Fruit fly (Drosophila melanogaster) whole organism, embryonic: ENCODE results near the gene CG9114.

Source experiments
- B-H2 ChIP-seq: fragments of 200-800 bp; sonication (Bioruptor generic); optimal IDR thresholded peaks from 2 replicates; lab custom pipeline; 2018; ENCODE audit warnings: missing biosample characterization, mild to moderate bottlenecking, missing genetic modification characterization
- CG10979 ChIP-seq: fragments of 200-800 bp; sonication (Bioruptor generic); optimal IDR thresholded peaks from 2 replicates; lab custom pipeline; 2018; ENCODE audit warnings: missing biosample characterization, mild to moderate bottlenecking, missing genetic modification characterization, moderate library complexity
- CG11560 ChIP-seq: fragments of 200-800 bp; sonication (Bioruptor generic); IDR thresholded peaks from 3 replicates; pipeline ENCODE4 v1.3.6; 2022; ENCODE audit warnings: missing biosample characterization, missing genetic modification characterization
- CG11696 ChIP-seq: fragments of 200-800 bp; sonication (Bioruptor generic); IDR thresholded peaks from 2 replicates; pipeline ENCODE4 v1.3.6; 2022; ENCODE audit warnings: missing biosample characterization, missing genetic modification characterization
- CG12744 ChIP-seq: fragments of 200-800 bp; sonication (Bioruptor generic); optimal IDR thresholded peaks from 2 replicates; lab custom pipeline; 2016; ENCODE audit warnings: missing biosample characterization, missing genetic modification characterization
- CG14014 ChIP-seq: fragments of 200-800 bp; sonication (Bioruptor generic); IDR thresholded peaks from 2 replicates; pipeline ENCODE4 v1.3.6; 2022; ENCODE audit warnings: missing biosample characterization, missing genetic modification characterization
- CG14050 ChIP-seq: fragments of 200-800 bp; sonication (Bioruptor generic); IDR thresholded peaks from 3 replicates; pipeline ENCODE4 v1.3.6; 2022; ENCODE audit warnings: missing biosample characterization, missing genetic modification characterization
- CG15011 ChIP-seq: fragments of 200-800 bp; sonication (Bioruptor generic); optimal IDR thresholded peaks from 3 replicates; lab custom pipeline; 2018; ENCODE audit warnings: missing biosample characterization, mild to moderate bottlenecking, missing genetic modification characterization
- CG17912 ChIP-seq: fragments of 200-800 bp; sonication (Bioruptor generic); optimal IDR thresholded peaks from 2 replicates; lab custom pipeline; 2018; ENCODE audit warnings: missing biosample characterization, mild to moderate bottlenecking, missing genetic modification characterization
- CG2129 ChIP-seq: fragments of 200-800 bp; sonication (Bioruptor generic); IDR thresholded peaks from 2 replicates; pipeline ENCODE4 v1.3.6; 2022; ENCODE audit warnings: missing biosample characterization, missing genetic modification characterization; ENCODE audit not compliant: partially characterized antibody
- CG30403 ChIP-seq: fragments of 200-800 bp; sonication (Bioruptor generic); optimal IDR thresholded peaks from 3 replicates; lab custom pipeline; 2016; ENCODE audit warnings: missing biosample characterization, missing genetic modification characterization
- CG3163 ChIP-seq: fragments of 200-800 bp; sonication (Bioruptor generic); optimal IDR thresholded peaks from 3 replicates; lab custom pipeline; 2016; ENCODE audit warnings: missing biosample characterization, missing genetic modification characterization
- CG32767 ChIP-seq: fragments of 200-800 bp; sonication (Bioruptor generic); IDR thresholded peaks from 2 replicates; pipeline ENCODE4 v1.3.6; 2022; ENCODE audit warnings: missing biosample characterization, missing genetic modification characterization
- CG3726 ChIP-seq: fragments of 200-800 bp; sonication (Bioruptor generic); IDR thresholded peaks from 3 replicates; pipeline ENCODE4, ENCODE4 v1.3.6; 2022; ENCODE audit warnings: missing biosample characterization, missing genetic modification characterization
- CG5953 ChIP-seq: fragments of 200-800 bp; sonication (Bioruptor generic); IDR thresholded peaks from 2 replicates; pipeline ENCODE4 v1.3.6; 2022; ENCODE audit warnings: missing biosample characterization, missing genetic modification characterization
- CG7372 ChIP-seq: fragments of 200-800 bp; sonication (Bioruptor generic); IDR thresholded peaks from 2 replicates; pipeline ENCODE4 v1.3.6; 2022; ENCODE audit warnings: missing biosample characterization, missing genetic modification characterization
- CG7745 ChIP-seq: fragments of 200-800 bp; sonication (Bioruptor generic); optimal IDR thresholded peaks from 2 replicates; lab custom pipeline; 2018; ENCODE audit warnings: missing biosample characterization, mild to moderate bottlenecking, missing genetic modification characterization, moderate library complexity
- CG8388 ChIP-seq: fragments of 200-800 bp; sonication (Bioruptor generic); optimal IDR thresholded peaks from 2 replicates; lab custom pipeline; 2019; ENCODE audit warnings: missing biosample characterization, mild to moderate bottlenecking, missing genetic modification characterization, moderate library complexity
- CG8478 ChIP-seq: fragments of >200 bp; optimal IDR thresholded peaks from 2 replicates; lab custom pipeline; 2018
- Camta ChIP-seq: fragments of 200-800 bp; sonication (Bioruptor generic); optimal IDR thresholded peaks from 2 replicates; lab custom pipeline; 2016; ENCODE audit warnings: missing biosample characterization, missing genetic modification characterization
- Dip2 ChIP-seq: fragments of 200-800 bp; sonication (Bioruptor generic); IDR thresholded peaks from 2 replicates; pipeline ENCODE4 v1.3.6; 2022; ENCODE audit warnings: missing biosample characterization, missing genetic modification characterization
- Dip3 ChIP-seq: fragments of 200-800 bp; sonication (Bioruptor generic); optimal IDR thresholded peaks from 3 replicates; lab custom pipeline; 2016; ENCODE audit warnings: missing biosample characterization, missing genetic modification characterization
- Elba2 ChIP-seq: fragments of 200-800 bp; sonication (Bioruptor generic); optimal IDR thresholded peaks from 3 replicates; lab custom pipeline; 2016; ENCODE audit warnings: missing biosample characterization, missing genetic modification characterization
- Fer3 ChIP-seq: fragments of 200-800 bp; sonication (Bioruptor generic); optimal IDR thresholded peaks from 2 replicates; lab custom pipeline; 2018; ENCODE audit warnings: missing biosample characterization, mild to moderate bottlenecking, missing genetic modification characterization, moderate library complexity
- H2.0 ChIP-seq: fragments of 200-800 bp; sonication (Bioruptor generic); IDR thresholded peaks from 2 replicates; pipeline ENCODE4 v1.3.6; 2022; ENCODE audit warnings: missing biosample characterization, missing genetic modification characterization
- HLH3B ChIP-seq: fragments of 200-800 bp; sonication (Bioruptor generic); IDR thresholded peaks from 2 replicates; pipeline ENCODE4 v1.3.6; 2022; ENCODE audit warnings: missing biosample characterization, missing genetic modification characterization
- MESR4 ChIP-seq: fragments of 200-800 bp; sonication (Bioruptor generic); optimal IDR thresholded peaks from 2 replicates; lab custom pipeline; 2018; ENCODE audit warnings: missing biosample characterization, mild to moderate bottlenecking, missing genetic modification characterization, moderate library complexity
- Mrtf ChIP-seq: fragments of 200-800 bp; sonication (Bioruptor generic); IDR thresholded peaks from 3 replicates; pipeline ENCODE4 v1.3.6; 2022; ENCODE audit warnings: missing biosample characterization, missing genetic modification characterization
- NC2α ChIP-seq: fragments of 200-800 bp; sonication (Bioruptor generic); optimal IDR thresholded peaks from 2 replicates; lab custom pipeline; 2016; ENCODE audit warnings: missing biosample characterization, missing genetic modification characterization
- NK7.1 ChIP-seq: fragments of 200-800 bp; sonication (Bioruptor generic); optimal IDR thresholded peaks from 3 replicates; lab custom pipeline; 2016; ENCODE audit warnings: missing biosample characterization, missing genetic modification characterization
- Ptx1 ChIP-seq: fragments of 200-800 bp; sonication (Bioruptor generic); IDR thresholded peaks from 2 replicates; pipeline ENCODE4 v1.3.6; 2022; ENCODE audit warnings: missing biosample characterization, missing genetic modification characterization
- Ravus ChIP-seq: fragments of 200-800 bp; sonication (Bioruptor generic); IDR thresholded peaks from 2 replicates; pipeline ENCODE4 v1.3.6; 2022; ENCODE audit warnings: missing biosample characterization, missing genetic modification characterization
- Sry-β ChIP-seq: fragments of 200-800 bp; sonication (Bioruptor generic); optimal IDR thresholded peaks from 2 replicates; lab custom pipeline; 2018; ENCODE audit warnings: missing biosample characterization, mild to moderate bottlenecking, missing genetic modification characterization, moderate library complexity
- Ssrp ChIP-seq: fragments of 200-800 bp; sonication (Bioruptor generic); optimal IDR thresholded peaks from 2 replicates; lab custom pipeline; 2018; ENCODE audit warnings: missing biosample characterization, mild to moderate bottlenecking, missing genetic modification characterization, moderate library complexity
- Usf ChIP-seq: fragments of 200-800 bp; sonication (Bioruptor generic); optimal IDR thresholded peaks from 2 replicates; lab custom pipeline; 2017; ENCODE audit warnings: missing genotype, missing biosample characterization, missing genetic modification characterization
- Xrp1 ChIP-seq: fragments of 200-800 bp; sonication (Bioruptor generic); IDR thresholded peaks from 2 replicates; pipeline ENCODE4 v1.3.6; 2022; ENCODE audit warnings: missing biosample characterization, missing genetic modification characterization
- abd-A ChIP-seq: fragments of 200-800 bp; sonication (Bioruptor generic); optimal IDR thresholded peaks from 3 replicates; lab custom pipeline; 2019; ENCODE audit warnings: missing biosample characterization, mild to moderate bottlenecking, missing genetic modification characterization, moderate library complexity
- bigmax ChIP-seq: fragments of 200-800 bp; sonication (Bioruptor generic); optimal IDR thresholded peaks from 2 replicates; lab custom pipeline; 2018; ENCODE audit warnings: missing biosample characterization, mild to moderate bottlenecking, missing genetic modification characterization
- chif ChIP-seq, 2 experiments: fragments of 200-800 bp; sonication (Bioruptor generic); optimal IDR thresholded peaks; 3 replicates each; lab custom pipeline; 2016; ENCODE audit warnings: missing biosample characterization in 2 of 2, missing genetic modification characterization in 2 of 2
- dimm ChIP-seq: fragments of 200-800 bp; sonication (Bioruptor generic); IDR thresholded peaks from 2 replicates; pipeline ENCODE4 v1.3.6; 2022; ENCODE audit warnings: missing biosample characterization, missing genetic modification characterization
- dmrt99B ChIP-seq: fragments of 200-800 bp; sonication (Bioruptor generic); optimal IDR thresholded peaks from 2 replicates; lab custom pipeline; 2018; ENCODE audit warnings: missing biosample characterization, mild to moderate bottlenecking, missing genetic modification characterization, moderate library complexity
- gce ChIP-seq: fragments of 200-800 bp; sonication (Bioruptor generic); IDR thresholded peaks from 3 replicates; pipeline ENCODE4 v1.3.6; 2022; ENCODE audit warnings: missing biosample characterization, missing genetic modification characterization
- grau ChIP-seq: fragments of 200-800 bp; optimal IDR thresholded peaks from 3 replicates; lab custom pipeline; 2019; ENCODE audit warnings: missing biosample characterization, mild to moderate bottlenecking, missing genetic modification characterization, moderate library complexity
- gt ChIP-seq: fragments of 200-800 bp; sonication (Bioruptor generic); IDR thresholded peaks from 2 replicates; pipeline ENCODE4 v1.3.6; 2022; ENCODE audit warnings: missing biosample characterization, missing genetic modification characterization
- inv ChIP-seq: fragments of 200-800 bp; sonication (Bioruptor generic); IDR thresholded peaks from 2 replicates; pipeline ENCODE4 v1.3.6; 2022; ENCODE audit warnings: missing biosample characterization, missing genetic modification characterization; ENCODE audit not compliant: partially characterized antibody
- pros ChIP-seq: fragments of 200-800 bp; sonication (Bioruptor generic); optimal IDR thresholded peaks from 3 replicates; lab custom pipeline; 2019; ENCODE audit warnings: missing biosample characterization, mild to moderate bottlenecking, missing genetic modification characterization, moderate library complexity
- sc ChIP-seq, 3 experiments: fragments of >200 bp in 2 of 3; fragments of 200-800 bp in 1 of 3; sonication (Bioruptor generic) in 1 of 3; optimal IDR thresholded peaks; 2 replicates in 2 of 3; 3 replicates in 1 of 3; lab custom pipeline; 2017; ENCODE audit warnings: mild to moderate bottlenecking in 1 of 3, missing biosample characterization in 1 of 3, missing genetic modification characterization in 1 of 3, missing genetic modification reagents in 1 of 3
- sim ChIP-seq: fragments of 200-800 bp; sonication (Bioruptor generic); IDR thresholded peaks from 2 replicates; pipeline ENCODE4 v1.3.6; 2022; ENCODE audit warnings: missing biosample characterization, missing genetic modification characterization
- vvl ChIP-seq: fragments of 200-800 bp; sonication (Bioruptor generic); IDR thresholded peaks from 2 replicates; pipeline ENCODE4 v1.3.6; 2022; ENCODE audit warnings: missing biosample characterization, missing genetic modification characterization
- wek ChIP-seq: fragments of 200-800 bp; sonication (Bioruptor generic); optimal IDR thresholded peaks from 3 replicates; lab custom pipeline; 2018; ENCODE audit warnings: missing biosample characterization, mild to moderate bottlenecking, missing genetic modification characterization, moderate library complexity

Gene CG9114

dm6 chrX:15303176-15304115 lies 29.5 kb downstream of the CG9114 start (continued):
- TF ChIP-seq inv (GFP tag; lab: Robert Waterston, UW): no peak
- TF ChIP-seq sc (optimal IDR thresholded peaks at IDR 0.05; lab: Kevin White, UChicago): no peak
- TF ChIP-seq sc (GFP tag; optimal IDR thresholded peaks at IDR 0.05; lab: Kevin White, UChicago): no peak
- TF ChIP-seq bigmax (GFP tag; lab: Kevin White, UChicago): no peak
- no peak for TF ChIP-seq CG14050 (GFP tag; lab: Robert Waterston, UW)
- no peak for TF ChIP-seq Sry-β (GFP tag; lab: Kevin White, UChicago)
- no peak for TF ChIP-seq chif (GFP tag; optimal IDR thresholded peaks at IDR 0.05; lab: Kevin White, UChicago)
- 0 out of 3 replicates have a peak, but pooled peaks have one; percentile 42 for TF ChIP-seq gce (GFP tag; lab: Robert Waterston, UW)
- no peak for TF ChIP-seq Fer3 (tag; lab: Kevin White, UChicago)
- TF ChIP-seq Usf (GFP tag; lab: Kevin White, UChicago): no peak
- no peak for TF ChIP-seq Dip3
- no peak for TF ChIP-seq Ravus (GFP tag; lab: Robert Waterston, UW)
- TF ChIP-seq sim: no peak
- no peak for TF ChIP-seq dimm (GFP tag; lab: Robert Waterston, UW)
- no peak for TF ChIP-seq CG15011 (GFP tag; lab: Kevin White, UChicago)
- TF ChIP-seq Elba2 (GFP tag; lab: Kevin White, UChicago): no peak
- no peak for TF ChIP-seq grau (tag; lab: Kevin White, UChicago)
- TF ChIP-seq CG7745 (tag; lab: Kevin White, UChicago): no peak
- no peak for TF ChIP-seq MESR4 (GFP tag; lab: Kevin White, UChicago)
- no peak for TF ChIP-seq B-H2 (GFP tag; lab: Kevin White, UChicago)
- TF ChIP-seq CG11696 (GFP tag; lab: Robert Waterston, UW): no peak
- TF ChIP-seq CG2129 (GFP tag; lab: Robert Waterston, UW): no peak
- TF ChIP-seq H2.0 (GFP tag; lab: Robert Waterston, UW): no peak
- TF ChIP-seq CG30403 (GFP tag; lab: Kevin White, UChicago): no peak
- TF ChIP-seq CG3726 (GFP tag; lab: Robert Waterston, UW): no peak
- no peak for TF ChIP-seq NK7.1 (GFP tag; lab: Kevin White, UChicago)
- TF ChIP-seq Mrtf (GFP tag; lab: Robert Waterston, UW): no peak
- no peak for TF ChIP-seq gt (GFP tag; lab: Robert Waterston, UW)
- no peak for TF ChIP-seq CG32767 (GFP tag; lab: Robert Waterston, UW)
- TF ChIP-seq Camta (GFP tag; lab: Kevin White, UChicago): no peak
- peak; percentile 90 for TF ChIP-seq CG7372 (GFP tag; lab: Robert Waterston, UW)
- no peak for TF ChIP-seq CG12744 (GFP tag; lab: Kevin White, UChicago)
- TF ChIP-seq Xrp1: no peak
- no peak for TF ChIP-seq CG11560 (tag; lab: Robert Waterston, UW)
- no peak for TF ChIP-seq CG8478 (lab: Kevin White, UChicago)
- TF ChIP-seq Ssrp (tag; lab: Kevin White, UChicago): no peak
- TF ChIP-seq CG8388: no peak
- TF ChIP-seq abd-A (tag; lab: Kevin White, UChicago): peak; percentile 71
- no peak for TF ChIP-seq pros
- TF ChIP-seq vvl (GFP tag; lab: Robert Waterston, UW): no peak
- no peak for TF ChIP-seq NC2α (GFP tag; lab: Kevin White, UChicago)
- no peak for TF ChIP-seq CG3163 (GFP tag; lab: Kevin White, UChicago)
- no peak for TF ChIP-seq CG14014 (GFP tag; lab: Robert Waterston, UW)
- no peak for TF ChIP-seq HLH3B
- TF ChIP-seq Ptx1: no peak
- TF ChIP-seq CG5953 (GFP tag; lab: Robert Waterston, UW): no peak
- no peak for TF ChIP-seq wek (GFP tag; lab: Kevin White, UChicago)
- no peak for TF ChIP-seq dmrt99B (tag; lab: Kevin White, UChicago)
- TF ChIP-seq Dip2 (GFP tag; lab: Robert Waterston, UW): no peak
- no peak for TF ChIP-seq CG17912
- no peak for TF ChIP-seq CG10979
